Worm (Caenorhabditis elegans) whole organism, L1 larva: Measurements from ENCODE around the gene F47B8.13.

ENCODE experiments used
- C16A3.4 ChIP-seq: fragments of 150-350 bp; optimal IDR thresholded peaks from 2 replicates; lab custom pipeline; 2014; ENCODE audit warnings: missing biosample characterization, missing genetic modification characterization
- C34B4.2 ChIP-seq: sonication (generic microtip); optimal IDR thresholded peaks from 2 replicates; lab custom pipeline; 2017; ENCODE audit warnings: mild to moderate bottlenecking, missing genetic modification characterization, missing compliant biosample characterization
- F16B12.6 ChIP-seq: fragments of 150-350 bp; optimal IDR thresholded peaks from 2 replicates; lab custom pipeline; 2014; ENCODE audit warnings: missing biosample characterization, missing genetic modification characterization
- aha-1 ChIP-seq: fragments of 150-350 bp; optimal IDR thresholded peaks from 2 replicates; lab custom pipeline; 2014; ENCODE audit warnings: missing biosample characterization, missing genetic modification characterization
- alr-1 ChIP-seq: fragments of 200-800 bp; sonication (Bioruptor generic); optimal IDR thresholded peaks from 2 replicates; lab custom pipeline; 2018; ENCODE audit warnings: borderline replicate concordance, mild to moderate bottlenecking, missing genetic modification characterization, missing compliant biosample characterization
- aly-2 ChIP-seq: fragments of 150-350 bp; optimal IDR thresholded peaks from 2 replicates; lab custom pipeline; 2014; ENCODE audit warnings: missing biosample characterization, missing genetic modification characterization
- blmp-1 ChIP-seq: fragments of 150-350 bp; optimal IDR thresholded peaks from 2 replicates; lab custom pipeline; 2014; ENCODE audit warnings: missing biosample characterization, missing genetic modification characterization
- ceh-63 ChIP-seq: fragments of 200-800 bp; sonication (Bioruptor generic); optimal IDR thresholded peaks from 2 replicates; lab custom pipeline; 2018; ENCODE audit warnings: mild to moderate bottlenecking, missing genetic modification characterization, missing compliant biosample characterization
- ceh-90 ChIP-seq: sonication (generic microtip); optimal IDR thresholded peaks from 2 replicates; lab custom pipeline; 2016; ENCODE audit warnings: missing genetic modification characterization, missing compliant biosample characterization
- ces-1 ChIP-seq: fragments of 150-350 bp; optimal IDR thresholded peaks from 2 replicates; lab custom pipeline; 2014; ENCODE audit warnings: missing biosample characterization, missing genetic modification reagents, missing genetic modification characterization
- dpl-1 ChIP-seq, 3 experiments: fragments of 150-350 bp in 2 of 3; sonication (generic microtip) in 1 of 3; optimal IDR thresholded peaks; 2 replicates each; lab custom pipeline; 2014 to 2017; ENCODE audit warnings: missing biosample characterization in 3 of 3, missing genetic modification characterization in 3 of 3, missing genetic modification reagents in 3 of 3
- efl-1 ChIP-seq, 4 experiments: fragments of 150-350 bp; optimal IDR thresholded peaks in 3 of 4; peaks in 1 of 4; 1 replicate in 1 of 4; 2 replicates in 3 of 4; lab custom pipeline; 2014; ENCODE audit warnings: missing biosample characterization in 2 of 4, missing genetic modification characterization in 2 of 4, missing genetic modification reagents in 2 of 4
- elt-3 ChIP-seq, 6 experiments: fragments of 150-350 bp in 1 of 6; sonication (generic microtip); optimal IDR thresholded peaks; 2 replicates each; lab custom pipeline; 2017 to 2018; ENCODE audit warnings: missing biosample characterization in 6 of 6, missing genetic modification characterization in 6 of 6, inconsistent platforms in 1 of 6
- fkh-4 ChIP-seq: sonication (generic microtip); optimal IDR thresholded peaks from 2 replicates; lab custom pipeline; 2016; ENCODE audit warnings: missing compliant biosample characterization, missing genetic modification characterization, borderline replicate concordance
- fkh-8 ChIP-seq: sonication (generic microtip); optimal IDR thresholded peaks from 2 replicates; lab custom pipeline; 2016; ENCODE audit warnings: mild to moderate bottlenecking, missing genetic modification characterization, missing compliant biosample characterization
- grh-1 ChIP-seq: fragments of 200-800 bp; sonication (Bioruptor generic); IDR thresholded peaks from 2 replicates; pipeline ENCODE4 v1.3.6; 2022; ENCODE audit warnings: missing genetic modification reagents, missing genetic modification characterization, missing compliant biosample characterization
- hlh-17 ChIP-seq: fragments of 200-800 bp; sonication (Bioruptor generic); optimal IDR thresholded peaks from 2 replicates; lab custom pipeline; 2018; ENCODE audit warnings: missing genetic modification characterization, mild to moderate bottlenecking, missing compliant biosample characterization, moderate library complexity, borderline replicate concordance
- hlh-4 ChIP-seq: sonication (generic microtip); optimal IDR thresholded peaks from 2 replicates; lab custom pipeline; 2016; ENCODE audit warnings: mild to moderate bottlenecking, missing genetic modification characterization, missing compliant biosample characterization
- hpl-2 ChIP-seq: fragments of 150-350 bp; optimal IDR thresholded peaks from 2 replicates; lab custom pipeline; 2014; ENCODE audit warnings: missing biosample characterization, missing genetic modification reagents, missing genetic modification characterization
- lin-14 ChIP-seq: fragments of 200-800 bp; sonication (Bioruptor generic); optimal IDR thresholded peaks from 2 replicates; lab custom pipeline; 2018; ENCODE audit warnings: mild to moderate bottlenecking, missing genetic modification characterization, moderate library complexity, missing compliant biosample characterization
- lin-15B ChIP-seq: fragments of 150-350 bp; sonication (generic microtip); optimal IDR thresholded peaks from 3 replicates; lab custom pipeline; 2014; ENCODE audit warnings: missing biosample characterization, missing genetic modification characterization
- lin-35 ChIP-seq, 2 experiments: fragments of 150-350 bp; optimal IDR thresholded peaks; 2 replicates each; lab custom pipeline; 2014; ENCODE audit warnings: missing biosample characterization in 2 of 2, missing genetic modification characterization in 2 of 2, missing genetic modification reagents in 2 of 2
- lin-39 ChIP-seq: fragments of 150-350 bp; optimal IDR thresholded peaks from 2 replicates; lab custom pipeline; 2014; ENCODE audit warnings: missing biosample characterization, missing genetic modification reagents, missing genetic modification characterization
- lir-3 ChIP-seq: sonication (generic microtip); optimal IDR thresholded peaks from 2 replicates; lab custom pipeline; 2016; ENCODE audit warnings: mild to moderate bottlenecking, missing genetic modification characterization, moderate library complexity, missing compliant biosample characterization; ENCODE audit not compliant: poor library complexity
- lsy-2 ChIP-seq, 2 experiments: fragments of 150-350 bp; optimal IDR thresholded peaks; 2 replicates each; lab custom pipeline; 2014; ENCODE audit warnings: missing biosample characterization in 2 of 2, missing genetic modification characterization in 2 of 2
- mdl-1 ChIP-seq, 2 experiments: fragments of 150-350 bp; optimal IDR thresholded peaks; 2 replicates each; lab custom pipeline; 2014 to 2017; ENCODE audit warnings: missing biosample characterization in 2 of 2, missing genetic modification characterization in 2 of 2, inconsistent platforms in 1 of 2
- nhr-11 ChIP-seq: fragments of 150-350 bp; optimal IDR thresholded peaks from 2 replicates; lab custom pipeline; 2014; ENCODE audit warnings: missing biosample characterization, missing genetic modification characterization
- nhr-12 ChIP-seq: sonication (generic microtip); optimal IDR thresholded peaks from 2 replicates; lab custom pipeline; 2017; ENCODE audit warnings: missing biosample characterization, missing genetic modification characterization
- nhr-19 ChIP-seq: fragments of 200-800 bp; sonication (Bioruptor generic); conservative IDR thresholded peaks from 2 replicates; pipeline ENCODE4 v1.3.6; 2022; ENCODE audit warnings: missing genetic modification characterization, missing compliant biosample characterization
- nhr-20 ChIP-seq: sonication (generic microtip); optimal IDR thresholded peaks from 2 replicates; lab custom pipeline; 2016; ENCODE audit warnings: mild to moderate bottlenecking, missing genetic modification characterization, missing compliant biosample characterization
- nhr-237 ChIP-seq: fragments of 150-350 bp; optimal IDR thresholded peaks from 2 replicates; lab custom pipeline; 2014; ENCODE audit warnings: missing biosample characterization, missing genetic modification characterization
- nhr-28 ChIP-seq: fragments of 150-350 bp; optimal IDR thresholded peaks from 2 replicates; lab custom pipeline; 2014; ENCODE audit warnings: missing biosample characterization, missing genetic modification characterization
- nhr-47 ChIP-seq: sonication (generic microtip); optimal IDR thresholded peaks from 2 replicates; lab custom pipeline; 2016; ENCODE audit warnings: mild to moderate bottlenecking, missing genetic modification characterization, moderate library complexity, missing compliant biosample characterization
- nhr-76 ChIP-seq: sonication (generic microtip); optimal IDR thresholded peaks from 2 replicates; lab custom pipeline; 2017; ENCODE audit warnings: missing biosample characterization, missing genetic modification characterization
- rnt-1 ChIP-seq: sonication (generic microtip); optimal IDR thresholded peaks from 2 replicates; lab custom pipeline; 2016; ENCODE audit warnings: mild to moderate bottlenecking, missing genetic modification characterization, moderate library complexity, missing compliant biosample characterization
- skn-1 ChIP-seq: fragments of 150-350 bp; optimal IDR thresholded peaks from 2 replicates; lab custom pipeline; 2014; ENCODE audit warnings: missing biosample characterization, missing genetic modification characterization
- snu-23 ChIP-seq: sonication (generic microtip); optimal IDR thresholded peaks from 2 replicates; lab custom pipeline; 2016; ENCODE audit warnings: missing genetic modification characterization, missing compliant biosample characterization
- sptf-1 ChIP-seq: fragments of 150-350 bp; optimal IDR thresholded peaks from 2 replicates; lab custom pipeline; 2014; ENCODE audit warnings: missing biosample characterization, missing genetic modification characterization
- swsn-7 ChIP-seq: sonication (generic microtip); optimal IDR thresholded peaks from 2 replicates; lab custom pipeline; 2016; ENCODE audit warnings: missing genetic modification characterization, missing compliant biosample characterization
- tbx-2 ChIP-seq: sonication (generic microtip); optimal IDR thresholded peaks from 2 replicates; lab custom pipeline; 2016; ENCODE audit warnings: missing genetic modification characterization, missing compliant biosample characterization
- unc-130 ChIP-seq: fragments of 150-350 bp; optimal IDR thresholded peaks from 2 replicates; lab custom pipeline; 2017; ENCODE audit warnings: missing biosample characterization, missing genetic modification characterization, inconsistent platforms
- unc-62 ChIP-seq: fragments of 150-350 bp; optimal IDR thresholded peaks from 2 replicates; lab custom pipeline; 2014; ENCODE audit warnings: missing biosample characterization, missing genetic modification reagents, missing genetic modification characterization
- unc-98 ChIP-seq: fragments of 200-800 bp; sonication (Bioruptor generic); IDR thresholded peaks from 2 replicates; pipeline ENCODE4 v1.3.6; 2022; ENCODE audit warnings: missing genetic modification characterization, missing compliant biosample characterization
- vab-15 ChIP-seq: sonication (generic microtip); optimal IDR thresholded peaks from 2 replicates; lab custom pipeline; 2017; ENCODE audit warnings: missing genotype, mild to moderate bottlenecking, missing genetic modification characterization, missing compliant biosample characterization
- xbp-1 ChIP-seq: sonication (generic microtip); optimal IDR thresholded peaks from 2 replicates; lab custom pipeline; 2016; ENCODE audit warnings: missing genetic modification characterization, missing compliant biosample characterization
- zag-1 ChIP-seq: fragments of 150-350 bp; optimal IDR thresholded peaks from 2 replicates; lab custom pipeline; 2014; ENCODE audit warnings: missing biosample characterization, missing genetic modification characterization
- zip-4 ChIP-seq: fragments of 200-800 bp; sonication (Bioruptor generic); optimal IDR thresholded peaks from 2 replicates; lab custom pipeline; 2018; ENCODE audit warnings: mild to moderate bottlenecking, missing genetic modification characterization, moderate library complexity, missing compliant biosample characterization
- ztf-11 ChIP-seq, 2 experiments: sonication (generic microtip); optimal IDR thresholded peaks; 2 replicates each; lab custom pipeline; 2016 to 2017; ENCODE audit warnings: missing genetic modification characterization in 2 of 2, missing biosample characterization in 1 of 2, missing compliant biosample characterization in 1 of 2
- ztf-4 ChIP-seq: fragments of 150-350 bp; optimal IDR thresholded peaks from 2 replicates; lab custom pipeline; 2014; ENCODE audit warnings: missing biosample characterization, missing genetic modification characterization

F47B8.13 gene

DNA sequence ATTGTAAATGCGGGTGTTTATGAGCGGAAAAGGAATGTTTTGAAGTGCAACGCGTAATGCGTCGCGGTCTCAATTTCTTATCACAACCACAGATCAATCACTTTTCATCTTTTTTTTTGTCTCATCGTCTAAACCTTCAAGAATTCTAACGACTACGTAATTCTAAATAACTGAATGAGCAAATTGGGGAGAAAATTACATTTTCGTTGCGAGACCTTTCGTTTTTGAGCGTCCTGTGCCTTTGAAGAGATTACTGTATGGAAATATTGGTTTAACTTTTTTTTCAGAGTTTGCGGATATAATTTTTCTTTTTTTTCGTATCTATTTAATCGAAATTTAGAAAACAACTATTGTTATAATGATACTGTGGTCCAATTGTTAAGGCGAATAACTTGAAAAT, 31.0 kb upstream of the F47B8.13 start:
- TF ChIP-seq fkh-8 (tag; lab: Kevin White, UChicago): no peak
- no peak for TF ChIP-seq swsn-7 (tag; lab: Kevin White, UChicago)
- no peak for TF ChIP-seq unc-98 (GFP tag; lab: Robert Waterston, UW)
- TF ChIP-seq hlh-17 (GFP tag; lab: Kevin White, UChicago): no peak
- TF ChIP-seq blmp-1 (tag; lab: Kevin White, UChicago): peak; percentile 44
- TF ChIP-seq ceh-90 (tag; lab: Kevin White, UChicago): no peak
- TF ChIP-seq lin-35 (GFP tag; optimal IDR thresholded peaks at IDR 0.05; lab: Kevin White, UChicago): peak in 1 of 2 experiments; percentile 35
- TF ChIP-seq nhr-237: no peak

DNA sequence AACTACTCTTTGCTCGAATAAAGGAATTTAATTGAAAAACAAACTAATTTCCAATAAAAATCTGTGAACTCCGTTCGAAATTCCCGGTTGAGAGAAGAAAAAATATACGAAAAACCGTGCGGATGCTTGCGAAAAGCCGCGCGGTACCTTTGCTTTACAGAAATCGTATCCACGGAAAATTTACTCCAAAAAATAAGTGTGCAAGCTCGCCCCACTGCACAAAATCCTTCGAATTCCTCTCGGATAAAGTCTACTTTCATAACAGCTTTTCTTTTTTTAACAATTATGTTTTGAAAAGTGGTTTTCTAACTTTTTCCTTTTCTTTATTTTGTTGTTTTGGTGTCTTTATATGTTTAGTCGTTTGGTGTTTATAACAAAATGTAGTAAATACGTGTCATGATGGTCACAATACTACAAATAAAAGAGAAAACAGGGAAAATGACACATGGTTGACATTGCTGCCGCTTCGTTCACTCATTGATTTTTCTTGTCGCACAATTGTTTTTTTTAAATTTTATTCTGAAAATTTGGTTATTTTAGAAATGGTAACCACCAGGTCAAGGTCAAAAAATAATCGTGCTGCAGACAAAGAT, 27.8 kb upstream of the F47B8.13 start, which contains the start of gene cept-2:
TSS of gene cept-2 (plus strand) at position 533 of the 593 bp plus-strand sequence.
- TF ChIP-seq lsy-2 (tag; optimal IDR thresholded peaks at IDR 0.05; lab: Kevin White, UChicago): peak; percentile 93 to 96
- TF ChIP-seq skn-1 (tag; lab: Kevin White, UChicago): peak; percentile 95
- TF ChIP-seq ztf-11 (tag; optimal IDR thresholded peaks at IDR 0.05; lab: Kevin White, UChicago): peak in 1 of 2 experiments; percentile 91
- TF ChIP-seq lin-15B (tag; lab: Kevin White, UChicago): peak; percentile 67
- TF ChIP-seq nhr-19 (GFP tag; lab: Robert Waterston, UW): peak; percentile 96
- TF ChIP-seq snu-23 (GFP tag; lab: Kevin White, UChicago): peak; percentile 97
- TF ChIP-seq zag-1 (tag; lab: Kevin White, UChicago): peak; percentile 66
- peak; percentile 70 for TF ChIP-seq lin-39
- TF ChIP-seq aly-2 (tag; lab: Kevin White, UChicago): peak; percentile 78
- peak; percentile 98 for TF ChIP-seq C16A3.4 (tag; lab: Kevin White, UChicago)
- peak; percentile 93 for TF ChIP-seq xbp-1
- TF ChIP-seq ceh-63: no peak
- TF ChIP-seq lir-3 (tag; lab: Kevin White, UChicago): peak; percentile 93
- peak in 1 of 2 experiments; percentile 82 for TF ChIP-seq mdl-1 (tag; optimal IDR thresholded peaks at IDR 0.05; lab: Kevin White, UChicago)
- peak; percentile 67 for TF ChIP-seq ceh-90 (tag; lab: Kevin White, UChicago)
- peak in 3 of 6 experiments; percentile 37 to 93 (median 76) for TF ChIP-seq elt-3 (tag; optimal IDR thresholded peaks at IDR 0.05; lab: Kevin White, UChicago)
- TF ChIP-seq fkh-4 (tag; lab: Kevin White, UChicago): peak; percentile 85
- peak; percentile 78 for TF ChIP-seq vab-15 (tag; lab: Kevin White, UChicago)
- peak; percentile 94 for TF ChIP-seq tbx-2 (tag; lab: Kevin White, UChicago)
- peak; percentile 96 for TF ChIP-seq lin-14 (GFP tag; lab: Kevin White, UChicago)
- TF ChIP-seq ces-1 (GFP tag; lab: Kevin White, UChicago): no peak
- TF ChIP-seq rnt-1: peak; percentile 98
- TF ChIP-seq C34B4.2 (tag; lab: Kevin White, UChicago): no peak
- no peak for TF ChIP-seq unc-62
- TF ChIP-seq grh-1 (GFP tag; lab: Robert Waterston, UW): peak; percentile 83
- TF ChIP-seq efl-1 (optimal IDR thresholded peaks at IDR 0.05; lab: Kevin White, UChicago): peak; percentile 91 to 93
- TF ChIP-seq efl-1 (GFP tag; optimal IDR thresholded peaks at IDR 0.05 in 1 of 2; lab: Kevin White, UChicago): peak; percentile 85 to 98
- peak; percentile 95 for TF ChIP-seq fkh-8 (tag; lab: Kevin White, UChicago)
- peak; percentile 97 for TF ChIP-seq nhr-20 (tag; lab: Kevin White, UChicago)
- no peak for TF ChIP-seq alr-1
- no peak for TF ChIP-seq nhr-28
- no peak for TF ChIP-seq nhr-76
- peak; percentile 9 for TF ChIP-seq aha-1 (tag; lab: Kevin White, UChicago)
- TF ChIP-seq nhr-12 (tag; lab: Kevin White, UChicago): no peak
- peak; percentile 66 for TF ChIP-seq zip-4 (GFP tag; lab: Kevin White, UChicago)
- peak; percentile 68 for TF ChIP-seq hpl-2 (GFP tag; lab: Kevin White, UChicago)
- no peak for TF ChIP-seq sptf-1 (tag; lab: Kevin White, UChicago)
- TF ChIP-seq nhr-11 (tag; lab: Kevin White, UChicago): peak; percentile 75
- peak; percentile 96 for TF ChIP-seq nhr-47 (tag; lab: Kevin White, UChicago)
- TF ChIP-seq unc-130 (tag; lab: Kevin White, UChicago): peak; percentile 66
- TF ChIP-seq F16B12.6 (tag; lab: Kevin White, UChicago): peak; percentile 56
- peak; percentile 86 to 89 (median 87) for TF ChIP-seq dpl-1 (GFP tag; optimal IDR thresholded peaks at IDR 0.05; lab: Kevin White, UChicago)
- TF ChIP-seq blmp-1 (tag; lab: Kevin White, UChicago): peak; percentile 91
- TF ChIP-seq hlh-4 (tag; lab: Kevin White, UChicago): no peak
- peak; percentile 85 for TF ChIP-seq ztf-4 (tag; lab: Kevin White, UChicago)
